Fruit fly (Drosophila melanogaster): ENCODE results near the gene zfh1.
A peak's percentile ranks its signal among the peaks of the same experiment; 100 is the strongest.

The zfh1 gene

DNA sequence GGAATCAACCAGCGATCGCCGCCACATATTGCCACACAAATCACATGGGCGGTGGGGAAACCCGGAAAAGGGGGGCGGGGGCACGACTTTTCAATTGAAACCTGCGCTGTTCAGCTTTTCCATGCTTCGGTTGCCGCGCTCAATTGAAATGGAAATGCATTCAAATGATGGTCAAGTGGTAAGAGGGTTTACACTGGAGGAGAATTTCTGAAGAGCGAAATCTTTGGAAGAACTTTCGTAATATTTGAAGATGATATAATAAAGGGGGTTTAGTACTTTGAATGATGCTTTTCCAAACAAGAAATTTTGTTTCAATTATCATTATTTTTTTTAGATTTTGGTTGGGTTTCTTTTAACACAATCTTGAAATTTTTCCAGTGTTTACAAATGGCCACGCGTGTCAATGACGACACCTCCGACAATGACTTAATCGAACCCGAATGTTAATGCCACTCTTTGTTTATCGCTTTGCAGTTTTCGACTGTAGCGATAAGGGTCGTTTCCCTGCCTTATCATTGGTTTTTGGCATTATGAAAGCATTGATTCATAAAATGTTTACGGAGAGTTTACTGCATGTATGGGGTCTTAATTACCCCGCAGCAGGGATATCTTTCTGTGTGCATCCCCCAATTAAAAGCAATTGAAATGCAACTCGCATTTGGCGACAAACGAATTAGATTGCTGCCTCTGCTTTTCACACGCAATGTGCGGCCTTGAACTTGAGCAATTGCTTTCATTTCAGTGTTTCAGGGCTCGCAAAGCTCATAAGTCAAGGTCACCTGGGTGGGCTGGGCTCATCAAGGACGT lies 46.9 kb downstream of the zfh1 start (continued):
- TF ChIP-seq CG8388 (GFP tag; optimal IDR thresholded peaks at IDR 0.05) (peak; percentile 61), E2f2 (GFP tag; IDR thresholded peaks at IDR 0.05) (0 out of 2 replicates have a peak, but pooled peaks have one; percentile 28), jing (GFP tag; optimal IDR thresholded peaks at IDR 0.05) (peak; percentile 21), CG7839 (tag; optimal IDR thresholded peaks at IDR 0.05) (peak; percentile 60), ken (GFP tag; IDR thresholded peaks at IDR 0.05) (no peak), CG8924 (tag; optimal IDR thresholded peaks at IDR 0.05) (peak; percentile 36), dysf (GFP tag; IDR thresholded peaks at IDR 0.05) (0 out of 3 replicates have a peak, but pooled peaks have one; percentile 8), fd96Cb (tag; optimal IDR thresholded peaks at IDR 0.05) (peak; percentile 37), CG34224 (GFP tag; IDR thresholded peaks at IDR 0.05; ENCODE audit: partially characterized antibody) (no peak), so (GFP tag; IDR thresholded peaks at IDR 0.05) (peak; percentile 34; the same call in 1 of the 3 replicates), esg (GFP tag; conservative IDR thresholded peaks at IDR 0.05) (peak; percentile 36), dmrt99B (tag; optimal IDR thresholded peaks at IDR 0.05) (peak; percentile 69), Chrac-16 (GFP tag; optimal IDR thresholded peaks at IDR 0.05) (peak; percentile 3), CG9437 (GFP tag; optimal IDR thresholded peaks at IDR 0.05) (no peak), sd (tag; optimal IDR thresholded peaks at IDR 0.05) (peak; percentile 50), H2.0 (GFP tag; IDR thresholded peaks at IDR 0.05) (peak; percentile 35; the same call in 1 of the 2 replicates), gem (tag; optimal IDR thresholded peaks at IDR 0.05) (peak; percentile 75), danr (GFP tag; IDR thresholded peaks at IDR 0.05) (no peak), eve (GFP tag; optimal IDR thresholded peaks at IDR 0.05) (peak in 1 of 2 experiments; percentile 82), sisA (GFP tag; IDR thresholded peaks at IDR 0.05) (peak; percentile 47; the same call in 1 of the 2 replicates), CG4424 (GFP tag; optimal IDR thresholded peaks at IDR 0.05) (peak; percentile 21), Hr3 (GFP tag; optimal IDR thresholded peaks at IDR 0.05) (peak; percentile 37), gcm (GFP tag; optimal IDR thresholded peaks at IDR 0.05) (no peak), Blimp-1 (GFP tag; optimal IDR thresholded peaks at IDR 0.05) (peak; percentile 71), CG1603 (tag; optimal IDR thresholded peaks at IDR 0.05) (peak; percentile 13), Hsf (GFP tag; optimal IDR thresholded peaks at IDR 0.05) (peak; percentile 25), sc (optimal IDR thresholded peaks at IDR 0.05) (no peak), sc (GFP tag; optimal IDR thresholded peaks at IDR 0.05) (peak; percentile 12), lab (GFP tag; optimal IDR thresholded peaks at IDR 0.05) (peak; percentile 44), Eip74EF (GFP tag; optimal IDR thresholded peaks at IDR 0.05) (peak in 1 of 2 experiments; percentile 24), Sox100B (GFP tag; optimal IDR thresholded peaks at IDR 0.05) (peak; percentile 13), CG17328 (GFP tag; IDR thresholded peaks at IDR 0.05) (peak; percentile 60), ham (GFP tag; IDR thresholded peaks at IDR 0.05) (no peak), Ets65A (GFP tag) (peak; percentile 55), Mad (GFP tag; optimal IDR thresholded peaks at IDR 0.05) (peak; percentile 18), Xbp1 (GFP tag; optimal IDR thresholded peaks at IDR 0.05) (peak; percentile 62), chinmo (GFP tag; IDR thresholded peaks at IDR 0.05; ENCODE audit: partially characterized antibody) (0 out of 4 replicates have a peak, but pooled peaks have one; percentile 36), CG2678 (tag; optimal IDR thresholded peaks at IDR 0.05) (peak; percentile 52), Side (GFP tag; optimal IDR thresholded peaks at IDR 0.05) (peak; percentile 34), chif (GFP tag; optimal IDR thresholded peaks at IDR 0.05) (peak in 1 of 2 experiments; percentile 19), CG17612 (GFP tag; IDR thresholded peaks at IDR 0.05) (no peak), CG10366 (GFP tag; IDR thresholded peaks at IDR 0.05) (peak; percentile 43; the same call in 1 of the 2 replicates), Hmr (GFP tag; optimal IDR thresholded peaks at IDR 0.05) (peak; percentile 27), dmrt11E (tag; optimal IDR thresholded peaks at IDR 0.05) (peak; percentile 28), CG12155 (GFP tag; optimal IDR thresholded peaks at IDR 0.05) (peak; percentile 44), grau (tag; optimal IDR thresholded peaks at IDR 0.05) (peak; percentile 54), CG10209 (GFP tag; optimal IDR thresholded peaks at IDR 0.05) (peak; percentile 41), CG7372 (GFP tag; IDR thresholded peaks at IDR 0.05) (no peak)
